Fruit fly (Drosophila melanogaster) whole organism, embryonic: ENCODE results near the gene CG32537.

Experiments
- Antp ChIP-seq: fragments of 200-800 bp; sonication (Bioruptor generic); optimal IDR thresholded peaks from 3 replicates; lab custom pipeline; 2016; ENCODE audit warnings: missing biosample characterization, missing genetic modification characterization
- Atf-2 ChIP-seq: fragments of 200-800 bp; sonication (Bioruptor generic); optimal IDR thresholded peaks from 2 replicates; lab custom pipeline; 2016; ENCODE audit warnings: missing biosample characterization, missing genetic modification characterization
- BEAF-32 ChIP-seq: fragments of 200-800 bp; sonication (Bioruptor generic); optimal IDR thresholded peaks from 3 replicates; lab custom pipeline; 2017; ENCODE audit warnings: missing biosample characterization, missing genetic modification characterization, mild to moderate bottlenecking, moderate library complexity, missing genetic modification reagents
- CG1024 ChIP-seq: fragments of 200-800 bp; sonication (Bioruptor generic); IDR thresholded peaks from 2 replicates; pipeline ENCODE4 v1.3.6; 2022; ENCODE audit warnings: missing biosample characterization, missing genetic modification characterization
- CG10654 ChIP-seq: fragments of 200-800 bp; sonication (Bioruptor generic); optimal IDR thresholded peaks from 2 replicates; lab custom pipeline; 2016; ENCODE audit warnings: missing biosample characterization, missing genetic modification characterization
- CG12744 ChIP-seq: fragments of 200-800 bp; sonication (Bioruptor generic); optimal IDR thresholded peaks from 2 replicates; lab custom pipeline; 2016; ENCODE audit warnings: missing biosample characterization, missing genetic modification characterization
- CG13624 ChIP-seq: fragments of 200-800 bp; sonication (Bioruptor generic); optimal IDR thresholded peaks from 2 replicates; lab custom pipeline; 2016; ENCODE audit warnings: missing biosample characterization, missing genetic modification characterization
- CG15601 ChIP-seq: fragments of 200-800 bp; sonication (Bioruptor generic); optimal IDR thresholded peaks from 3 replicates; lab custom pipeline; 2019; ENCODE audit warnings: missing biosample characterization, mild to moderate bottlenecking, missing genetic modification characterization, moderate library complexity
- CG1602 ChIP-seq: fragments of 200-800 bp; sonication (Bioruptor generic); optimal IDR thresholded peaks from 3 replicates; lab custom pipeline; 2016; ENCODE audit warnings: missing biosample characterization, missing genetic modification characterization
- CG16813 ChIP-seq: fragments of 200-800 bp; sonication (Bioruptor generic); IDR thresholded peaks from 3 replicates; pipeline ENCODE4 v1.3.6; 2022; ENCODE audit warnings: missing biosample characterization, missing genetic modification characterization; ENCODE audit not compliant: partially characterized antibody
- CG17385 ChIP-seq: fragments of 200-800 bp; sonication (Bioruptor generic); optimal IDR thresholded peaks from 3 replicates; lab custom pipeline; 2018; ENCODE audit warnings: missing biosample characterization, mild to moderate bottlenecking, missing genetic modification characterization
- CG17612 ChIP-seq: fragments of 200-800 bp; sonication (Bioruptor generic); IDR thresholded peaks from 2 replicates; pipeline ENCODE4 v1.3.6; 2022; ENCODE audit warnings: missing biosample characterization, missing genetic modification characterization
- CG18476 ChIP-seq: fragments of 200-800 bp; sonication (Bioruptor generic); optimal IDR thresholded peaks from 2 replicates; lab custom pipeline; 2016; ENCODE audit warnings: missing biosample characterization, mild to moderate bottlenecking, missing genetic modification characterization
- CG18619 ChIP-seq: fragments of 200-800 bp; sonication (Bioruptor generic); optimal IDR thresholded peaks from 3 replicates; lab custom pipeline; 2017; ENCODE audit warnings: missing biosample characterization, mild to moderate bottlenecking, missing genetic modification characterization
- CG18764 ChIP-seq: fragments of 200-800 bp; sonication (Bioruptor generic); optimal IDR thresholded peaks from 3 replicates; lab custom pipeline; 2016; ENCODE audit warnings: missing biosample characterization, missing genetic modification characterization
- CG2199 ChIP-seq: fragments of 200-800 bp; sonication (Bioruptor generic); IDR thresholded peaks from 3 replicates; pipeline ENCODE4 v1.3.6; 2022; ENCODE audit warnings: missing biosample characterization, missing genetic modification characterization
- CG31224 ChIP-seq: fragments of 200-800 bp; sonication (Bioruptor generic); IDR thresholded peaks from 2 replicates; pipeline ENCODE4 v1.3.6; 2022; ENCODE audit warnings: missing biosample characterization, missing genetic modification characterization
- CG31365 ChIP-seq: fragments of 200-800 bp; sonication (Bioruptor generic); optimal IDR thresholded peaks from 2 replicates; lab custom pipeline; 2018; ENCODE audit warnings: missing biosample characterization, mild to moderate bottlenecking, missing genetic modification characterization
- CG3726 ChIP-seq: fragments of 200-800 bp; sonication (Bioruptor generic); IDR thresholded peaks from 3 replicates; pipeline ENCODE4, ENCODE4 v1.3.6; 2022; ENCODE audit warnings: missing biosample characterization, missing genetic modification characterization
- CG4707 ChIP-seq: fragments of 200-800 bp; sonication (Bioruptor generic); optimal IDR thresholded peaks from 2 replicates; lab custom pipeline; 2018; ENCODE audit warnings: missing biosample characterization, mild to moderate bottlenecking, missing genetic modification characterization, moderate library complexity
- CG6254 ChIP-seq: fragments of 200-800 bp; sonication (Bioruptor generic); optimal IDR thresholded peaks from 3 replicates; lab custom pipeline; 2017; ENCODE audit warnings: mild to moderate bottlenecking, missing biosample characterization, missing genetic modification reagents, missing genetic modification characterization
- CG6272 ChIP-seq: fragments of 200-800 bp; sonication (Bioruptor generic); IDR thresholded peaks from 2 replicates; pipeline ENCODE4 v1.3.6; 2022; ENCODE audit warnings: missing biosample characterization, missing genetic modification characterization
- CG7928 ChIP-seq: fragments of 200-800 bp; sonication (Bioruptor generic); optimal IDR thresholded peaks from 2 replicates; lab custom pipeline; 2017; ENCODE audit warnings: missing biosample characterization, mild to moderate bottlenecking, missing genetic modification characterization
- CG8944 ChIP-seq: fragments of 200-800 bp; sonication (Bioruptor generic); optimal IDR thresholded peaks from 3 replicates; lab custom pipeline; 2016; ENCODE audit warnings: missing biosample characterization, missing genetic modification characterization
- CG9797 ChIP-seq: fragments of 200-800 bp; sonication (Bioruptor generic); optimal IDR thresholded peaks from 3 replicates; lab custom pipeline; 2018; ENCODE audit warnings: missing biosample characterization, mild to moderate bottlenecking, missing genetic modification characterization
- D19B ChIP-seq: fragments of 200-800 bp; sonication (Bioruptor generic); optimal IDR thresholded peaks from 2 replicates; lab custom pipeline; 2017; ENCODE audit warnings: missing biosample characterization, mild to moderate bottlenecking, missing genetic modification characterization
- Ets65A ChIP-seq: fragments of 200-800 bp; sonication (Bioruptor generic); peaks from one replicate; lab custom pipeline; 2016; ENCODE audit warnings: missing biosample characterization, missing genetic modification characterization
- HmgZ ChIP-seq: fragments of 200-800 bp; sonication (Bioruptor generic); optimal IDR thresholded peaks from 2 replicates; lab custom pipeline; 2018; ENCODE audit warnings: missing biosample characterization, mild to moderate bottlenecking, missing genetic modification characterization
- Kr ChIP-seq: fragments of 200-800 bp; sonication (Bioruptor generic); optimal IDR thresholded peaks from 2 replicates; lab custom pipeline; 2017; ENCODE audit warnings: missing biosample characterization, mild to moderate bottlenecking, missing genetic modification characterization
- Oaz ChIP-seq: fragments of 200-800 bp; sonication (Bioruptor generic); IDR thresholded peaks from 2 replicates; pipeline ENCODE4 v1.3.6; 2022; ENCODE audit warnings: missing biosample characterization, missing genetic modification characterization
- Sox102F ChIP-seq: fragments of 200-800 bp; sonication (Bioruptor generic); optimal IDR thresholded peaks from 2 replicates; lab custom pipeline; 2018; ENCODE audit warnings: missing biosample characterization, mild to moderate bottlenecking, missing genetic modification characterization, moderate library complexity
- Stat92E ChIP-seq, 3 experiments: fragments of >200 bp in 2 of 3; fragments of 200-800 bp in 1 of 3; sonication (Bioruptor generic) in 1 of 3; optimal IDR thresholded peaks; 2 replicates each; lab custom pipeline; 2017 to 2019; ENCODE audit warnings: missing biosample characterization in 3 of 3, missing genetic modification characterization in 3 of 3, mild to moderate bottlenecking in 1 of 3, moderate library complexity in 1 of 3
- Taf1 ChIP-seq: fragments of 200-800 bp; sonication (Bioruptor generic); IDR thresholded peaks from 2 replicates; pipeline ENCODE4 v1.3.6; 2022; ENCODE audit warnings: missing biosample characterization, missing genetic modification characterization
- bcd ChIP-seq: fragments of 200-800 bp; sonication (Bioruptor generic); optimal IDR thresholded peaks from 2 replicates; lab custom pipeline; 2017; ENCODE audit warnings: missing biosample characterization, mild to moderate bottlenecking, missing genetic modification characterization
- corto ChIP-seq: fragments of 200-800 bp; sonication (Bioruptor generic); optimal IDR thresholded peaks from 2 replicates; lab custom pipeline; 2016; ENCODE audit warnings: missing biosample characterization, mild to moderate bottlenecking, missing genetic modification characterization, moderate library complexity
- dmrt99B ChIP-seq: fragments of 200-800 bp; sonication (Bioruptor generic); optimal IDR thresholded peaks from 2 replicates; lab custom pipeline; 2018; ENCODE audit warnings: missing biosample characterization, mild to moderate bottlenecking, missing genetic modification characterization, moderate library complexity
- fru ChIP-seq: fragments of >200 bp; optimal IDR thresholded peaks from 2 replicates; lab custom pipeline; 2017
- fu2 ChIP-seq: fragments of 200-800 bp; sonication (Bioruptor generic); optimal IDR thresholded peaks from 2 replicates; lab custom pipeline; 2016; ENCODE audit warnings: missing biosample characterization, missing genetic modification characterization
- hbn ChIP-seq: fragments of 200-800 bp; sonication (Bioruptor generic); IDR thresholded peaks from 2 replicates; pipeline ENCODE4 v1.3.6; 2022; ENCODE audit warnings: missing biosample characterization, missing genetic modification characterization; ENCODE audit not compliant: partially characterized antibody
- her ChIP-seq: fragments of 200-800 bp; sonication (Bioruptor generic); optimal IDR thresholded peaks from 2 replicates; lab custom pipeline; 2016; ENCODE audit warnings: missing biosample characterization, missing genetic modification characterization
- lilli ChIP-seq: fragments of 200-800 bp; sonication (Bioruptor generic); optimal IDR thresholded peaks from 3 replicates; lab custom pipeline; 2016; ENCODE audit warnings: missing biosample characterization, missing genetic modification characterization
- nmo ChIP-seq: fragments of 200-800 bp; sonication (Bioruptor generic); optimal IDR thresholded peaks from 2 replicates; lab custom pipeline; 2018; ENCODE audit warnings: missing biosample characterization, mild to moderate bottlenecking, missing genetic modification characterization, moderate library complexity
- p53 ChIP-seq: fragments of 200-800 bp; sonication (Bioruptor generic); optimal IDR thresholded peaks from 2 replicates; lab custom pipeline; 2016; ENCODE audit warnings: missing biosample characterization, missing genetic modification characterization
- pros ChIP-seq: fragments of 200-800 bp; sonication (Bioruptor generic); optimal IDR thresholded peaks from 3 replicates; lab custom pipeline; 2019; ENCODE audit warnings: missing biosample characterization, mild to moderate bottlenecking, missing genetic modification characterization, moderate library complexity
- sc ChIP-seq, 3 experiments: fragments of >200 bp in 2 of 3; fragments of 200-800 bp in 1 of 3; sonication (Bioruptor generic) in 1 of 3; optimal IDR thresholded peaks; 2 replicates in 2 of 3; 3 replicates in 1 of 3; lab custom pipeline; 2017; ENCODE audit warnings: mild to moderate bottlenecking in 1 of 3, missing biosample characterization in 1 of 3, missing genetic modification characterization in 1 of 3, missing genetic modification reagents in 1 of 3
- seq ChIP-seq: fragments of 200-800 bp; sonication (Bioruptor generic); IDR thresholded peaks from 2 replicates; pipeline ENCODE4 v1.3.6; 2022; ENCODE audit warnings: missing biosample characterization, missing genetic modification characterization
- so ChIP-seq: fragments of 200-800 bp; sonication (Bioruptor generic); IDR thresholded peaks from 3 replicates; pipeline ENCODE4 v1.3.6; 2022; ENCODE audit warnings: missing biosample characterization, missing genetic modification characterization
- tna ChIP-seq: fragments of 200-800 bp; sonication (Bioruptor generic); IDR thresholded peaks from 2 replicates; pipeline ENCODE4 v1.3.6; 2022; ENCODE audit warnings: missing biosample characterization, missing genetic modification characterization; ENCODE audit not compliant: partially characterized antibody
- trem ChIP-seq: fragments of 200-800 bp; optimal IDR thresholded peaks from 3 replicates; lab custom pipeline; 2019; ENCODE audit warnings: missing biosample characterization, mild to moderate bottlenecking, missing genetic modification characterization, moderate library complexity
- usp ChIP-seq: fragments of >200 bp; optimal IDR thresholded peaks from 2 replicates; lab custom pipeline; 2017; ENCODE audit warnings: missing biosample characterization, missing genetic modification characterization

Gene CG32537

dm6 chrX:19224580-19225303 lies 51.6 kb downstream of the CG32537 start (continued):
- TF ChIP-seq tna (GFP tag; lab: Robert Waterston, UW): no peak
- no peak for TF ChIP-seq lilli
- no peak for TF ChIP-seq p53 (GFP tag; lab: Kevin White, UChicago)
- no peak for TF ChIP-seq CG10654
- no peak for TF ChIP-seq hbn
- no peak for TF ChIP-seq so (GFP tag; lab: Robert Waterston, UW)
- TF ChIP-seq CG3726 (GFP tag; lab: Robert Waterston, UW): no peak
- TF ChIP-seq CG13624 (GFP tag; lab: Kevin White, UChicago): no peak
- no peak for TF ChIP-seq CG31365 (tag; lab: Kevin White, UChicago)
- TF ChIP-seq bcd: peak; percentile 35
- TF ChIP-seq Stat92E (GFP tag; optimal IDR thresholded peaks at IDR 0.05; lab: Kevin White, UChicago): no peak
- TF ChIP-seq CG15601: peak; percentile 20
- TF ChIP-seq CG17612 (GFP tag; lab: Robert Waterston, UW): no peak
- no peak for TF ChIP-seq CG6272
- TF ChIP-seq HmgZ (tag; lab: Kevin White, UChicago): no peak
- TF ChIP-seq corto: no peak
- no peak for TF ChIP-seq CG8944 (GFP tag; lab: Kevin White, UChicago)
- TF ChIP-seq fu2: no peak
- TF ChIP-seq CG1602 (GFP tag; lab: Kevin White, UChicago): no peak
- no peak for TF ChIP-seq CG1024 (GFP tag; lab: Robert Waterston, UW)
- TF ChIP-seq CG18764: no peak
- no peak for TF ChIP-seq trem (tag; lab: Kevin White, UChicago)
- no peak for TF ChIP-seq CG2199 (GFP tag; lab: Robert Waterston, UW)
- no peak for TF ChIP-seq CG6254 (GFP tag; lab: Kevin White, UChicago)
- TF ChIP-seq CG7928 (GFP tag; lab: Kevin White, UChicago): no peak
- no peak for TF ChIP-seq Oaz
- TF ChIP-seq CG18476 (GFP tag; lab: Kevin White, UChicago): no peak
- TF ChIP-seq Antp (GFP tag; lab: Kevin White, UChicago): no peak
- no peak for TF ChIP-seq sc (optimal IDR thresholded peaks at IDR 0.05; lab: Kevin White, UChicago)
- peak; percentile 30 for TF ChIP-seq sc (GFP tag; optimal IDR thresholded peaks at IDR 0.05; lab: Kevin White, UChicago)
- TF ChIP-seq BEAF-32 (GFP tag; lab: Kevin White, UChicago): no peak
- TF ChIP-seq fru (lab: Kevin White, UChicago): no peak
- peak; percentile 51 for TF ChIP-seq CG18619 (GFP tag; lab: Kevin White, UChicago)
- peak; percentile 70 for TF ChIP-seq dmrt99B (tag; lab: Kevin White, UChicago)
- no peak for TF ChIP-seq CG9797 (GFP tag; lab: Kevin White, UChicago)
- TF ChIP-seq CG17385 (GFP tag; lab: Kevin White, UChicago): peak; percentile 38
- TF ChIP-seq CG31224: no peak
- TF ChIP-seq Kr (GFP tag; lab: Kevin White, UChicago): no peak
- TF ChIP-seq pros (GFP tag; lab: Kevin White, UChicago): no peak
- no peak for TF ChIP-seq seq (GFP tag; lab: Robert Waterston, UW)
- TF ChIP-seq usp: no peak
- TF ChIP-seq CG16813 (GFP tag; lab: Robert Waterston, UW): no peak
- no peak for TF ChIP-seq Ets65A (GFP tag; lab: Kevin White, UChicago)
- peak; percentile 64 for TF ChIP-seq Sox102F (GFP tag; lab: Kevin White, UChicago)
- TF ChIP-seq her: no peak
- TF ChIP-seq D19B (GFP tag; lab: Kevin White, UChicago): no peak
- no peak for TF ChIP-seq CG4707 (GFP tag; lab: Kevin White, UChicago)
- TF ChIP-seq nmo (GFP tag; lab: Kevin White, UChicago): peak; percentile 61
- no peak for TF ChIP-seq CG12744 (GFP tag; lab: Kevin White, UChicago)
- TF ChIP-seq Taf1: no peak
- TF ChIP-seq Atf-2 (GFP tag; lab: Kevin White, UChicago): no peak
